Fruit fly (Drosophila melanogaster) whole organism, adult: ENCODE measurements around the gene CG14803.

Experiments
- CG12768 ChIP-seq: fragments of 200-800 bp; sonication (Bioruptor generic); optimal IDR thresholded peaks from 2 replicates; lab custom pipeline; 2017; ENCODE audit warnings: missing biosample characterization, missing genetic modification characterization, mild to moderate bottlenecking, moderate library complexity, missing genetic modification reagents
- CG14711 ChIP-seq: fragments of 200-800 bp; sonication (Bioruptor generic); optimal IDR thresholded peaks from 2 replicates; lab custom pipeline; 2018; ENCODE audit warnings: missing biosample characterization, mild to moderate bottlenecking, missing genetic modification characterization, moderate library complexity
- CG1620 ChIP-seq: fragments of 200-800 bp; sonication (Bioruptor generic); optimal IDR thresholded peaks from 2 replicates; lab custom pipeline; 2016; ENCODE audit warnings: missing biosample characterization, missing genetic modification characterization
- CG33017 ChIP-seq: fragments of 200-800 bp; sonication (Bioruptor generic); optimal IDR thresholded peaks from 2 replicates; lab custom pipeline; 2018; ENCODE audit warnings: missing biosample characterization, mild to moderate bottlenecking, missing genetic modification characterization, moderate library complexity
- CG7101 ChIP-seq: fragments of 200-800 bp; sonication (Bioruptor generic); optimal IDR thresholded peaks from 2 replicates; lab custom pipeline; 2018; ENCODE audit warnings: missing biosample characterization, mild to moderate bottlenecking, missing genetic modification characterization, moderate library complexity
- Clk ChIP-seq: fragments of 200-800 bp; sonication (Bioruptor generic); optimal IDR thresholded peaks from 2 replicates; lab custom pipeline; 2017; ENCODE audit warnings: missing biosample characterization, missing genetic modification characterization
- Hr96 ChIP-seq: fragments of 200-800 bp; sonication (Bioruptor generic); optimal IDR thresholded peaks from 2 replicates; lab custom pipeline; 2016; ENCODE audit warnings: missing biosample characterization, missing genetic modification characterization
- cic ChIP-seq: fragments of 200-800 bp; sonication (Bioruptor generic); optimal IDR thresholded peaks from 2 replicates; lab custom pipeline; 2017; ENCODE audit warnings: missing biosample characterization, mild to moderate bottlenecking, missing genetic modification characterization, moderate library complexity
- cnc ChIP-seq, 2 experiments: fragments of >200 bp; optimal IDR thresholded peaks; 2 replicates each; lab custom pipeline; 2017
- ovo ChIP-seq: fragments of 200-800 bp; sonication (Bioruptor generic); optimal IDR thresholded peaks from 2 replicates; lab custom pipeline; 2016; ENCODE audit warnings: missing biosample characterization, missing genetic modification characterization
- toe ChIP-seq: fragments of 200-800 bp; sonication (Bioruptor generic); optimal IDR thresholded peaks from 2 replicates; lab custom pipeline; 2016; ENCODE audit warnings: missing biosample characterization, missing genetic modification characterization

DNA sequence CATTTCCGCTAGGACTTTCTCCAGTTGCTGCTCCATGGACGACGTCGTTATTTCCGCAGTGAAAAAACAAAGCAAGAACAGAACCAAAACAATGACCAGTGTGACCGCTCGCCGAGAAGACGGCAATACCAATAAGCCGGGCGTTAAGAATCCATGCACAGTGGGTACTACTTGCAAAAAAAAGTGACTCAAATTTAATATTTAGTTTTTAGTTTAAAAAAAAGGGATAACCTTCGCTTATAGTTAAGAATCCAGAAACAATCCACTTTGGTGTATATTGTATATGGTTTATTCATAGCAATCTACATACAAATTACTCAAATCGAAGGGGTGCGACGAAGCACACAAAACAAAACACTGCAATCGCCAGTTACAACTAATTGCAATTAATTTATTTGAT lies 9.8 kb upstream of the CG14803 start, which contains the start of gene Lamtor5:
- TF ChIP-seq Hr96 (GFP tag; lab: Kevin White, UChicago) (peak; percentile 2), CG12768 (GFP tag; lab: Kevin White, UChicago) (peak; percentile 45), cic (GFP tag; lab: Kevin White, UChicago) (no peak), Clk (GFP tag; lab: Kevin White, UChicago) (no peak), CG33017 (tag; lab: Kevin White, UChicago) (peak; percentile 20), cnc (optimal IDR thresholded peaks at IDR 0.05; lab: Kevin White, UChicago) (no peak), toe (GFP tag; lab: Kevin White, UChicago) (no peak), CG7101 (peak; percentile 51), ovo (peak; percentile 2), CG1620 (GFP tag; lab: Kevin White, UChicago) (peak; percentile 44), CG14711 (tag; lab: Kevin White, UChicago) (peak; percentile 51)
